Worm (Caenorhabditis elegans) whole organism, midembryonic: Measurements from ENCODE around the gene crh-1.

Experiments used
- T22C8.4 ChIP-seq: fragments of 200-800 bp; sonication (Bioruptor generic); IDR thresholded peaks from 2 replicates; pipeline ENCODE4 v1.3.6; 2022; ENCODE audit warnings: missing genetic modification characterization, missing compliant biosample characterization
- cog-1 ChIP-seq: sonication (generic microtip); optimal IDR thresholded peaks from 2 replicates; lab custom pipeline; 2016; ENCODE audit warnings: missing genetic modification characterization, missing compliant biosample characterization
- flt-1 ChIP-seq: fragments of 200-800 bp; sonication (Bioruptor generic); IDR thresholded peaks from 2 replicates; pipeline ENCODE4 v1.3.6; 2022; ENCODE audit warnings: missing genetic modification characterization, missing compliant biosample characterization
- klf-2 ChIP-seq: fragments of 200-800 bp; sonication (Bioruptor generic); conservative IDR thresholded peaks from 2 replicates; pipeline ENCODE4 v1.3.6; 2022; ENCODE audit warnings: missing genetic modification reagents, missing genetic modification characterization, missing compliant biosample characterization
- med-1 ChIP-seq: sonication (generic microtip); optimal IDR thresholded peaks from 2 replicates; lab custom pipeline; 2017; ENCODE audit warnings: missing genetic modification characterization, mild to moderate bottlenecking, missing compliant biosample characterization, antibody characterized with exemption, missing genetic modification reagents; ENCODE audit not compliant: insufficient read depth
- ref-1 ChIP-seq: fragments of 200-800 bp; sonication (Bioruptor generic); conservative IDR thresholded peaks from 2 replicates; pipeline ENCODE4 v1.3.6; 2022; ENCODE audit warnings: missing genetic modification reagents, missing genetic modification characterization, missing compliant biosample characterization
- ztf-23 ChIP-seq: fragments of 200-800 bp; sonication (Bioruptor generic); IDR thresholded peaks from 2 replicates; pipeline ENCODE4 v1.3.6; 2022; ENCODE audit warnings: missing genetic modification reagents, missing genetic modification characterization, missing compliant biosample characterization

DNA sequence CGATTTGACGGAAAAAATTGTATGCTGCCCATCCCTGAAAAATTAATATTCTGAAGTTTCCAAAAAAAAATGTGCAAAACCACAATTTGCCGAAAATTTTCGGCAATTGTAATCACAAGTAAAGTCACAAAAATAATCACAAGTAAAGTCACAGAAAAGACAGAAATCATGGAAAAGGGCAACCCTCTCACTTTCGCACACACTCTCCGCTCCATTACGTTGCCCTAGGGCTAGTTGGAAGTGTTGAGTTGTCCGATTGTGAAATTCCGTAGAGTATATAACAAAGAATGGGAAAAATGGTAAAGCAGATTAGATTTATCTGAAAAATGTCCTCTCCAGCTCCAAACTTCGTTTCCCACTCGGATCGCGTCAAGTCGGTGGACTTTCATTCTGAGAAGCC is 63.8 kb downstream of the crh-1 start, which contains the start of gene Y41C4A.32:
- TF ChIP-seq med-1 (GFP tag; lab: Kevin White, UChicago) (no peak), flt-1 (GFP tag; lab: Robert Waterston, UW) (no peak), cog-1 (tag; lab: Kevin White, UChicago) (no peak), T22C8.4 (no peak), ref-1 (GFP tag; lab: Robert Waterston, UW) (no peak), klf-2 (no peak), ztf-23 (GFP tag; lab: Robert Waterston, UW) (no peak)
